Fruit fly (Drosophila melanogaster): Measurements from ENCODE around the gene CG12307.

dm6 chr2L:11611672-11612071 lies 40.1 kb downstream of the CG12307 start, which contains the start of gene spag4:
- TF ChIP-seq HLH106 (tag; optimal IDR thresholded peaks at IDR 0.05) (no peak), pan (optimal IDR thresholded peaks at IDR 0.05) (no peak), brk (GFP tag; optimal IDR thresholded peaks at IDR 0.05) (no peak), Hnf4 (GFP tag; optimal IDR thresholded peaks at IDR 0.05) (no peak), Hr78 (GFP tag; optimal IDR thresholded peaks at IDR 0.05) (no peak), OdsH (GFP tag; optimal IDR thresholded peaks at IDR 0.05) (no peak), Dfd (GFP tag; optimal IDR thresholded peaks at IDR 0.05) (no peak), dsf (GFP tag; optimal IDR thresholded peaks at IDR 0.05; ENCODE audit: borderline replicate concordance) (no peak), Jra (GFP tag; optimal IDR thresholded peaks at IDR 0.05) (no peak)

Measured in whole organism, wandering third instar larva.